Worm (Caenorhabditis elegans): ENCODE data around the gene pals-29.

pals-29 gene

DNA sequence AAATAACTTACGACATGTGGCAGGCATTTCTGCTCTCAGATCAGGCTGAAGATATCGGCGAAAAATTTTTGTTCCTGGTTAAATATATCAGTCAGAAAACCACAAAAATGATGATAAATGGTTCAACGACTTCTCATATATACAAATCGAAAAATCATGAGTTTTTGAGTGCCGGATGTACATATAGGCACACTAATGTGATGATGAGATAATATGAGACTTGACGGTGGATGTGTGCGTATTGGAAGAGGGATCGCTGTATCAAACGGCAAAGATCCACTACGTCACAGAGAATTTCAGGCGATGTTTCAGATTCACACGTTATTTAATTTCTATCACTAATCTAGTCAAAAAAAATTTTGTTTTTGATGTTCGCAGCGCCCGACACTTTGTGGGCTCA is 30.2 kb upstream of the pals-29 start, which contains the start of gene glb-34:
Gene glb-34 (minus strand): TSS at position 101 of the 400 bp plus-strand sequence.
- TF ChIP-seq ama-1 (optimal IDR thresholded peaks at IDR 0.05) (no peak), sea-1 (GFP tag; conservative IDR thresholded peaks at IDR 0.05) (no peak)

ce11 chrIV:14571626-14572025 is 29.2 kb upstream of the pals-29 start:
- no peak for TF ChIP-seq pes-1 (GFP tag; IDR thresholded peaks at IDR 0.05)
- no peak for TF ChIP-seq tra-4 (tag; optimal IDR thresholded peaks at IDR 0.05)
- TF ChIP-seq hmg-4 (GFP tag; optimal IDR thresholded peaks at IDR 0.05) = no peak
- no peak for TF ChIP-seq B0310.2 (tag; optimal IDR thresholded peaks at IDR 0.05)
- TF ChIP-seq sea-1 (GFP tag; conservative IDR thresholded peaks at IDR 0.05) = no peak
- TF ChIP-seq ama-1 (optimal IDR thresholded peaks at IDR 0.05) = no peak
- TF ChIP-seq ets-7 (tag; optimal IDR thresholded peaks at IDR 0.05) = no peak

DNA sequence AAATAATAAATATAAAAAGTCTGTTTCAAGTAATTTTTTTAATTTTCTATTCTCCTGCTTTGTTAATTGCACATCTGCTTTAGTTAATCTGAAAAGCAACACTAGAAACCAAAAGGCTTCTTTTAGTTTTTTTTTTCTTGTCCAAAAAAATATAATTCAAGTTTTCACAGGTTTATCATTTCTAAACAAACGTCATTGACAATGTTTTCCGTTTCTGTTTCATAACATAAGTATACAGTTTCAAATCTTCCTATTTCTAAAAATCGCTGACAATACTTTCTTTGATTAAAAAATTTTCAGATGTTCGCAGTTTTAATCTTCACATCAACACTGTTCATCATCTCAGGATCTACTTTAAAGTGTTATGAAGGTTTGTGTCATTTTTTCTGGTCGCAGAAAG is 22.6 kb upstream of the pals-29 start, which contains the start of gene Y57G11B.2:
Gene Y57G11B.2 (plus strand): TSS at position 301 of the 400 bp plus-strand sequence.
- TF ChIP-seq sea-1 (GFP tag; conservative IDR thresholded peaks at IDR 0.05) = no peak
- TF ChIP-seq tbx-11 (GFP tag; IDR thresholded peaks at IDR 0.05) = no peak
- TF ChIP-seq scrt-1 (GFP tag; IDR thresholded peaks at IDR 0.05) = no peak
- no peak for TF ChIP-seq flt-1 (GFP tag; IDR thresholded peaks at IDR 0.05)
- no peak for TF ChIP-seq tra-4 (tag; optimal IDR thresholded peaks at IDR 0.05)

DNA sequence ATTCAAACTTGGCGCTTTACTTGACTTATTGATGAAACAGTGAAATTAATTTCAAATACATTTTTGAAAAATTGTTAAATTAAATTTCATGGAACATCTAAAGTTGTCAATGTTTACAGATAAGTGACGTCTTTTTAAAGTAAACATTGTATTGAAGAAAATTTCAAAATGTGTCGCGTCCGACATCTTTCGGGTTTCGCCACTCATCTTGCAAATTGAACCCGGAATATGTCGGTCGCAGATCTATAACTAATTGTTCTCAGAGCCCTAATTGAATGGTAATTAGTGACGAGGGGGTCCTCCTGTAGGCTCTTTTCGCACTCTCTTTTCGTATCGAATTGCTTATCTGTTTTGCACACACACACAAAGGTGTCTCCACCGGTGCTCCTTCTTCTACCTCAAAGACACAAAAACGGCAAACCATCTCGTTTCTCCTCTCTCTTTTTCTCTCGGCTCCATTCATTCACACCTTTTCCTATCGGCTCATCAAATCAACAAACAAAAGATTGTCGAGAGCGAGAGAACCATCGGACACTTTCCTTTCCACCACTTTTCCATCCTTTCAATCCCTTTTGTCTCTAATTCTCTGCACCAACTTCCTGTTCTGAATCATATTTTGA is 20.3 kb upstream of the pals-29 start:
- no peak for TF ChIP-seq pes-1 (GFP tag; IDR thresholded peaks at IDR 0.05)
- no peak for TF ChIP-seq ama-1 (optimal IDR thresholded peaks at IDR 0.05)
- no peak for TF ChIP-seq scrt-1 (GFP tag; IDR thresholded peaks at IDR 0.05)
- TF ChIP-seq F13C5.2 (tag; optimal IDR thresholded peaks at IDR 0.05) = no peak
- TF ChIP-seq tra-4 (tag; optimal IDR thresholded peaks at IDR 0.05) = no peak
- TF ChIP-seq ets-7 (tag; optimal IDR thresholded peaks at IDR 0.05) = no peak
- TF ChIP-seq hmg-4 (GFP tag; optimal IDR thresholded peaks at IDR 0.05) = no peak
- no peak for TF ChIP-seq tbx-37 (GFP tag; conservative IDR thresholded peaks at IDR 0.05)

- TF ChIP-seq tra-4 (tag; optimal IDR thresholded peaks at IDR 0.05) (no peak), pes-1 (GFP tag; IDR thresholded peaks at IDR 0.05) (no peak), scrt-1 (GFP tag; IDR thresholded peaks at IDR 0.05) (no peak), tbx-37 (GFP tag; conservative IDR thresholded peaks at IDR 0.05) (no peak), sea-1 (GFP tag; conservative IDR thresholded peaks at IDR 0.05) (no peak), hnd-1 (tag; optimal IDR thresholded peaks at IDR 0.05) (no peak), aly-1 (tag; optimal IDR thresholded peaks at IDR 0.05) (no peak), ama-1 (optimal IDR thresholded peaks at IDR 0.05) (no peak)
These were observed 19.3 kb upstream of the pals-29 start for ce11 chrIV:14561677-14562076.

DNA sequence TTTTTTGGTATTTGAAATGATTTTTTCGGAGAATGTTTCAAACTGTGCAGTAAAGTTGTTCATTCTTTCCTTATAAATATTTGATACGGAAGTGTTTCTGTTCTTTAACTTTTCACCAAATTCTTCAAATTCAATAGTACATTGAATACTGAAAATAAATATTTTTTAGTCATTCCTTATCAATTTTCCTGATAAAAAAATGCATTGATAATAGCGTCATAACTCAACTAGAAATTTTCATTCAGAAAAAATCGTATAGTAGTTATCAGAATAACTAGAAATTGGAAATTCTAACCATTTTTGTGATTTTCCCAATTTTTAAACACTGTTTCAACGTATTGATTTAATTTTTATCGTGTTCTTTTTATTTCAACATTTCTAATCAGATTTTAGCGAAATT is 16.9 kb upstream of the pals-29 start:
- TF ChIP-seq tbx-11 (GFP tag; IDR thresholded peaks at IDR 0.05) = no peak
- TF ChIP-seq tra-4 (tag; optimal IDR thresholded peaks at IDR 0.05) = no peak
- no peak for TF ChIP-seq B0310.2 (tag; optimal IDR thresholded peaks at IDR 0.05)
- no peak for TF ChIP-seq hnd-1 (tag; optimal IDR thresholded peaks at IDR 0.05)
- no peak for TF ChIP-seq scrt-1 (GFP tag; IDR thresholded peaks at IDR 0.05)
- TF ChIP-seq F13C5.2 (tag; optimal IDR thresholded peaks at IDR 0.05) = no peak
- no peak for TF ChIP-seq ets-7 (tag; optimal IDR thresholded peaks at IDR 0.05)
- no peak for TF ChIP-seq aly-1 (tag; optimal IDR thresholded peaks at IDR 0.05)
- TF ChIP-seq pes-1 (GFP tag; IDR thresholded peaks at IDR 0.05) = no peak
- TF ChIP-seq ceh-36 (tag; optimal IDR thresholded peaks at IDR 0.05) = no peak
- TF ChIP-seq ceh-13 (GFP tag; optimal IDR thresholded peaks at IDR 0.05) = no peak
- no peak for TF ChIP-seq ama-1 (optimal IDR thresholded peaks at IDR 0.05)
- TF ChIP-seq hmg-4 (GFP tag; optimal IDR thresholded peaks at IDR 0.05) = no peak
- no peak for TF ChIP-seq tbx-37 (GFP tag; conservative IDR thresholded peaks at IDR 0.05)
- TF ChIP-seq sea-1 (GFP tag; conservative IDR thresholded peaks at IDR 0.05) = no peak
- no peak for TF ChIP-seq flt-1 (GFP tag; IDR thresholded peaks at IDR 0.05)
- TF ChIP-seq hmbx-1 (tag; optimal IDR thresholded peaks at IDR 0.05) = no peak

DNA sequence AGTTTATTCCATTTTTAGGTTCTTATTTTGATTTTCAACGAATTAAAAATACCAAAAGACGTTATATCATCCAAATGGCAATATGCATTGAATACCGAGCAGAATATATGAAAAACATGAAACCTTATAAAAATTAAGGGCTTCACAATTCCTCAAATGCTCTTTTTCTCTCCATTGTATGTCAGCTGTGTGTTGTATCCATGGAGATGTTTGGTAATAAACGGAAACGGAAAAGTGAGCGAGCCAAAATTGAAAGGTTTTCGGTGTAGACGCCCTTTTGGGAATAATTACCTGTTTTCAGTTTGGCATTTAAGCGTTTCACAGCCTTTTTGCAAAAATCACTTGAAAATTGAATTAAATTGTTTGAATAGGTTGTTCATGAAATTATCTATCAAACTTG is 15.2 kb upstream of the pals-29 start:
- TF ChIP-seq pes-1 (GFP tag; IDR thresholded peaks at IDR 0.05) (no peak), tbx-11 (GFP tag; IDR thresholded peaks at IDR 0.05) (no peak), ceh-36 (tag; optimal IDR thresholded peaks at IDR 0.05) (no peak), ceh-13 (GFP tag; optimal IDR thresholded peaks at IDR 0.05) (no peak), aly-1 (tag; optimal IDR thresholded peaks at IDR 0.05) (no peak), ama-1 (optimal IDR thresholded peaks at IDR 0.05) (no peak), hnd-1 (tag; optimal IDR thresholded peaks at IDR 0.05) (no peak)

DNA sequence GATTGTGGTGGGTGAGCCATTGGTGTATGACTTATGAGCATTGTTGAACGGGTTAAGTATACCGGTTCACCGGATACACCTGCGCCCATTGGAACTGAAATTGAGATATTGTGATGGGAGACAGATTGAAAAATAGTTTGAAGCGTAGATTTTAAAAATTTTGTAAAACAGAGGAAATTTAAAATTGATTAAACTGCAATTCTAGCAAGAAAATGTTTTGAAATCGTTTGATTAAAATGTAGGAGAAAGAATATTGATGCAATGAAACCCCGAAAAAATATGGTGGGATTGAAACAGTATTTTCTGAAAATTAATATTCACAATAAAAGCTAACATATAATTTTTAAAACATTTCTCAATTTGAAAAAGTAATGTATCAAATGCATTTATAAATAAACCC is 12.4 kb upstream of the pals-29 start, which contains the start of gene Y57G11B.6:
Gene Y57G11B.6 (minus strand): TSS at position 101 of the 400 bp plus-strand sequence.
- TF ChIP-seq tbx-37 (GFP tag; conservative IDR thresholded peaks at IDR 0.05) (no peak), F13C5.2 (tag; optimal IDR thresholded peaks at IDR 0.05) (no peak), tra-4 (tag; optimal IDR thresholded peaks at IDR 0.05) (no peak), tbx-11 (GFP tag; IDR thresholded peaks at IDR 0.05) (no peak), hnd-1 (tag; optimal IDR thresholded peaks at IDR 0.05) (no peak), hmg-4 (GFP tag; optimal IDR thresholded peaks at IDR 0.05) (no peak), ceh-36 (tag; optimal IDR thresholded peaks at IDR 0.05) (no peak), pes-1 (GFP tag; IDR thresholded peaks at IDR 0.05) (no peak), ets-7 (tag; optimal IDR thresholded peaks at IDR 0.05) (no peak), hmbx-1 (tag; optimal IDR thresholded peaks at IDR 0.05) (no peak), flt-1 (GFP tag; IDR thresholded peaks at IDR 0.05) (no peak), scrt-1 (GFP tag; IDR thresholded peaks at IDR 0.05) (no peak), aly-1 (tag; optimal IDR thresholded peaks at IDR 0.05) (no peak), ama-1 (optimal IDR thresholded peaks at IDR 0.05) (no peak), sea-1 (GFP tag; conservative IDR thresholded peaks at IDR 0.05) (no peak), ceh-13 (GFP tag; optimal IDR thresholded peaks at IDR 0.05) (no peak), B0310.2 (tag; optimal IDR thresholded peaks at IDR 0.05) (no peak)
